Fruit fly (Drosophila melanogaster): ENCODE results near the gene CG11585.

Gene CG11585

dm6 chrX:14225665-14226064, 36.3 kb downstream of the CG11585 start, which contains the start of gene CG11674:
Gene CG11674, minus strand, starts transcription at chrX:14225879.
- TF ChIP-seq CTCF (optimal IDR thresholded peaks at IDR 0.05) (no peak), CG8478 (optimal IDR thresholded peaks at IDR 0.05) (no peak)

- no peak for TF ChIP-seq CG8478 (optimal IDR thresholded peaks at IDR 0.05)
- TF ChIP-seq CTCF (optimal IDR thresholded peaks at IDR 0.05) = no peak
Observed at dm6 chrX:14226093-14226492, 36.8 kb downstream of the CG11585 start, which contains the start of gene mRpL38. Gene mRpL38, plus strand, starts transcription at chrX:14226289.

dm6 chrX:14227043-14227442, 37.7 kb downstream of the CG11585 start:
- TF ChIP-seq CTCF (optimal IDR thresholded peaks at IDR 0.05) = no peak

dm6 chrX:14233843-14234337, 44.6 kb downstream of the CG11585 start, which contains the start of gene CG42271:
Gene CG42271, minus strand, starts transcription at chrX:14234066.
- TF ChIP-seq CTCF (optimal IDR thresholded peaks at IDR 0.05) (no peak), CG8478 (optimal IDR thresholded peaks at IDR 0.05) (no peak)

DNA sequence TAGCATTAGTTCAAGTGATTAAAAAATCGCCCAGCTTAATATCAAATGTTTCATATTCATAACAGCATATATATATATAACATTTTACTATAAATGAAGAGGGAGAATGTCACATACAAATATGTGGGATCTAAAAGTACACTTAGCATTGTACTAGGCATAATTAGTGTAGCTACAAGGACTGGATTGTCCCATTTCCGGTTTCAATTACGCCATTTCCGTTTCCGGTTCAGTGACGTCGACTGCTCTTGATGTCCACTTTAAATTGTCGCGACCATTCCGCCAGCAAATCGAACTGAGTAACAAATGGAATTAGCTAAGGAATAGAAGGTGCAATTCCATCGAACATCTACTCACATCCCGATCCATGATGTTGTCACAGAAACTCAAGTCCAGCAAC, 45.2 kb downstream of the CG11585 start:
- TF ChIP-seq CG8478 (optimal IDR thresholded peaks at IDR 0.05) (no peak), CTCF (optimal IDR thresholded peaks at IDR 0.05) (no peak)

dm6 chrX:14237873-14238394, 48.6 kb downstream of the CG11585 start, which contains the start of the genes Fbxl4 and Dus2:
Gene Fbxl4, minus strand, starts transcription at chrX:14237923.
Gene Dus2, plus strand, starts transcription at chrX:14237988.
- TF ChIP-seq CTCF (optimal IDR thresholded peaks at IDR 0.05) (no peak), CG8478 (optimal IDR thresholded peaks at IDR 0.05) (no peak)
